Fruit fly (Drosophila melanogaster) whole organism, embryonic: ENCODE data around the gene Kdsr.
A peak's percentile ranks its signal among the peaks of the same experiment; 100 is the strongest.

ENCODE experiments used
- Aef1 ChIP-seq: fragments of 200-800 bp; sonication (Bioruptor generic); IDR thresholded peaks from 3 replicates; pipeline ENCODE4 v1.3.6; 2022; ENCODE audit warnings: missing biosample characterization, missing genetic modification characterization
- Antp ChIP-seq: fragments of 200-800 bp; sonication (Bioruptor generic); optimal IDR thresholded peaks from 3 replicates; lab custom pipeline; 2016; ENCODE audit warnings: missing biosample characterization, missing genetic modification characterization
- CG10565 ChIP-seq: fragments of 200-800 bp; sonication (Bioruptor generic); optimal IDR thresholded peaks from 3 replicates; lab custom pipeline; 2016; ENCODE audit warnings: missing biosample characterization, mild to moderate bottlenecking, missing genetic modification characterization
- CG14965 ChIP-seq: fragments of 200-800 bp; sonication (Bioruptor generic); optimal IDR thresholded peaks from 2 replicates; lab custom pipeline; 2016; ENCODE audit warnings: missing biosample characterization, missing genetic modification characterization, borderline replicate concordance
- CG15011 ChIP-seq: fragments of 200-800 bp; sonication (Bioruptor generic); optimal IDR thresholded peaks from 3 replicates; lab custom pipeline; 2018; ENCODE audit warnings: missing biosample characterization, mild to moderate bottlenecking, missing genetic modification characterization
- CG15514 ChIP-seq: fragments of 200-800 bp; sonication (Bioruptor generic); optimal IDR thresholded peaks from 3 replicates; lab custom pipeline; 2017; ENCODE audit warnings: missing biosample characterization, missing genetic modification characterization, mild to moderate bottlenecking, moderate library complexity, missing genetic modification reagents
- CG16779 ChIP-seq: fragments of 200-800 bp; sonication (Bioruptor generic); IDR thresholded peaks from 2 replicates; pipeline ENCODE4 v1.3.6; 2022; ENCODE audit warnings: missing biosample characterization, missing genetic modification characterization
- CG16813 ChIP-seq: fragments of 200-800 bp; sonication (Bioruptor generic); IDR thresholded peaks from 3 replicates; pipeline ENCODE4 v1.3.6; 2022; ENCODE audit warnings: missing biosample characterization, missing genetic modification characterization; ENCODE audit not compliant: partially characterized antibody
- CG17359 ChIP-seq: fragments of 200-800 bp; sonication (Bioruptor generic); optimal IDR thresholded peaks from 3 replicates; lab custom pipeline; 2018; ENCODE audit warnings: missing biosample characterization, mild to moderate bottlenecking, missing genetic modification characterization, moderate library complexity
- CG18599 ChIP-seq: fragments of 200-800 bp; sonication (Bioruptor generic); optimal IDR thresholded peaks from 3 replicates; lab custom pipeline; 2017; ENCODE audit warnings: missing biosample characterization, missing genetic modification characterization, mild to moderate bottlenecking, moderate library complexity, missing genetic modification reagents
- CG2678 ChIP-seq: fragments of 200-800 bp; sonication (Bioruptor generic); optimal IDR thresholded peaks from 3 replicates; lab custom pipeline; 2019; ENCODE audit warnings: missing biosample characterization, mild to moderate bottlenecking, missing genetic modification characterization, moderate library complexity
- CG31365 ChIP-seq: fragments of 200-800 bp; sonication (Bioruptor generic); optimal IDR thresholded peaks from 2 replicates; lab custom pipeline; 2018; ENCODE audit warnings: missing biosample characterization, mild to moderate bottlenecking, missing genetic modification characterization
- CG31441 ChIP-seq: fragments of 200-800 bp; sonication (Bioruptor generic); IDR thresholded peaks from 2 replicates; pipeline ENCODE4 v1.3.6; 2022; ENCODE audit warnings: missing biosample characterization, missing genetic modification characterization
- CG33213 ChIP-seq: fragments of 200-800 bp; sonication (Bioruptor generic); optimal IDR thresholded peaks from 3 replicates; lab custom pipeline; 2016; ENCODE audit warnings: missing biosample characterization, missing genetic modification characterization
- CG33557 ChIP-seq: fragments of 200-800 bp; sonication (Bioruptor generic); optimal IDR thresholded peaks from 2 replicates; lab custom pipeline; 2019; ENCODE audit warnings: missing biosample characterization, mild to moderate bottlenecking, missing genetic modification characterization, moderate library complexity
- CG7357 ChIP-seq: fragments of 200-800 bp; sonication (Bioruptor generic); IDR thresholded peaks from 3 replicates; pipeline ENCODE4 v1.3.6; 2022; ENCODE audit warnings: missing biosample characterization, missing genetic modification characterization
- CG7745 ChIP-seq: fragments of 200-800 bp; sonication (Bioruptor generic); optimal IDR thresholded peaks from 2 replicates; lab custom pipeline; 2018; ENCODE audit warnings: missing biosample characterization, mild to moderate bottlenecking, missing genetic modification characterization, moderate library complexity
- CG8359 ChIP-seq: fragments of 200-800 bp; sonication (Bioruptor generic); optimal IDR thresholded peaks from 2 replicates; lab custom pipeline; 2017; ENCODE audit warnings: missing biosample characterization, mild to moderate bottlenecking, missing genetic modification characterization, borderline replicate concordance
- CG9215 ChIP-seq: fragments of 200-800 bp; sonication (Bioruptor generic); IDR thresholded peaks from 2 replicates; pipeline ENCODE4 v1.3.6; 2022; ENCODE audit warnings: missing biosample characterization, missing genetic modification characterization
- CTCF ChIP-seq: fragments of 200-800 bp; sonication (Bioruptor generic); optimal IDR thresholded peaks from 2 replicates; lab custom pipeline; 2017; ENCODE audit warnings: missing biosample characterization, mild to moderate bottlenecking, missing genetic modification characterization, moderate library complexity
- Doc3 ChIP-seq: fragments of 200-800 bp; sonication (Bioruptor generic); IDR thresholded peaks from 3 replicates; pipeline ENCODE4 v1.3.6; 2022; ENCODE audit warnings: missing biosample characterization, missing genetic modification characterization; ENCODE audit not compliant: partially characterized antibody
- ERR ChIP-seq: fragments of 200-800 bp; sonication (Bioruptor generic); optimal IDR thresholded peaks from 2 replicates; lab custom pipeline; 2016; ENCODE audit warnings: missing biosample characterization, missing genetic modification characterization
- Elba2 ChIP-seq: fragments of 200-800 bp; sonication (Bioruptor generic); optimal IDR thresholded peaks from 3 replicates; lab custom pipeline; 2016; ENCODE audit warnings: missing biosample characterization, missing genetic modification characterization
- Opbp ChIP-seq: fragments of 200-800 bp; sonication (Bioruptor generic); IDR thresholded peaks from 3 replicates; pipeline ENCODE4 v1.3.6; 2022; ENCODE audit warnings: missing biosample characterization, missing genetic modification characterization; ENCODE audit not compliant: partially characterized antibody
- Ravus ChIP-seq: fragments of 200-800 bp; sonication (Bioruptor generic); IDR thresholded peaks from 2 replicates; pipeline ENCODE4 v1.3.6; 2022; ENCODE audit warnings: missing biosample characterization, missing genetic modification characterization
- Scr ChIP-seq: fragments of 200-800 bp; sonication (Bioruptor generic); IDR thresholded peaks from 2 replicates; pipeline ENCODE4 v1.3.6; 2022; ENCODE audit warnings: missing biosample characterization, missing genetic modification characterization; ENCODE audit not compliant: partially characterized antibody
- Spps ChIP-seq: fragments of 200-800 bp; sonication (Bioruptor generic); optimal IDR thresholded peaks from 2 replicates; lab custom pipeline; 2018; ENCODE audit warnings: missing biosample characterization, mild to moderate bottlenecking, missing genetic modification characterization
- bigmax ChIP-seq: fragments of 200-800 bp; sonication (Bioruptor generic); optimal IDR thresholded peaks from 2 replicates; lab custom pipeline; 2018; ENCODE audit warnings: missing biosample characterization, mild to moderate bottlenecking, missing genetic modification characterization
- bowl ChIP-seq: fragments of 200-800 bp; sonication (Bioruptor generic); IDR thresholded peaks from 2 replicates; pipeline ENCODE4 v1.3.6; 2022; ENCODE audit warnings: missing biosample characterization, missing genetic modification characterization
- btn ChIP-seq: fragments of 200-800 bp; sonication (Bioruptor generic); optimal IDR thresholded peaks from 2 replicates; lab custom pipeline; 2016; ENCODE audit warnings: missing biosample characterization, missing genetic modification characterization
- eve ChIP-seq, 2 experiments: fragments of >200 bp; optimal IDR thresholded peaks; 2 replicates each; lab custom pipeline; 2017; ENCODE audit warnings: missing biosample characterization in 2 of 2, missing genetic modification characterization in 2 of 2
- fru ChIP-seq: fragments of >200 bp; optimal IDR thresholded peaks from 2 replicates; lab custom pipeline; 2017
- gfzf ChIP-seq: fragments of 200-800 bp; sonication (Bioruptor generic); optimal IDR thresholded peaks from 2 replicates; lab custom pipeline; 2016; ENCODE audit warnings: missing biosample characterization, mild to moderate bottlenecking, missing genetic modification characterization, moderate library complexity
- gt ChIP-seq: fragments of 200-800 bp; sonication (Bioruptor generic); IDR thresholded peaks from 2 replicates; pipeline ENCODE4 v1.3.6; 2022; ENCODE audit warnings: missing biosample characterization, missing genetic modification characterization
- hkb ChIP-seq, 2 experiments: fragments of 200-800 bp in 1 of 2; fragments of >200 bp in 1 of 2; sonication (Bioruptor generic) in 1 of 2; IDR thresholded peaks in 1 of 2; optimal IDR thresholded peaks in 1 of 2; 2 replicates each; pipeline versions ENCODE4 v1.3.6 to Lab custom; 2017 to 2022; ENCODE audit warnings: missing biosample characterization in 1 of 2, missing genetic modification characterization in 1 of 2
- klu ChIP-seq: fragments of 200-800 bp; sonication (Bioruptor generic); IDR thresholded peaks from 2 replicates; pipeline ENCODE4 v1.3.6; 2022; ENCODE audit warnings: missing biosample characterization, missing genetic modification characterization
- knrl ChIP-seq: fragments of 200-800 bp; sonication (Bioruptor generic); IDR thresholded peaks from 3 replicates; pipeline ENCODE4 v1.3.6; 2022; ENCODE audit warnings: missing biosample characterization, missing genetic modification characterization; ENCODE audit not compliant: partially characterized antibody
- mirr ChIP-seq: fragments of 200-800 bp; sonication (Bioruptor generic); optimal IDR thresholded peaks from 3 replicates; lab custom pipeline; 2018; ENCODE audit warnings: missing biosample characterization, mild to moderate bottlenecking, missing genetic modification characterization
- onecut ChIP-seq: fragments of 200-800 bp; sonication (Bioruptor generic); IDR thresholded peaks from 2 replicates; pipeline ENCODE4 v1.3.6; 2022; ENCODE audit warnings: missing biosample characterization, missing genetic modification characterization
- otp ChIP-seq: fragments of 200-800 bp; sonication (Bioruptor generic); IDR thresholded peaks from 3 replicates; pipeline ENCODE4, ENCODE4 v1.3.6; 2022; ENCODE audit warnings: missing biosample characterization, missing genetic modification characterization
- prd ChIP-seq, 3 experiments: fragments of >200 bp in 2 of 3; fragments of 200-800 bp in 1 of 3; sonication (Bioruptor generic) in 1 of 3; optimal IDR thresholded peaks in 2 of 3; IDR thresholded peaks in 1 of 3; 2 replicates in 2 of 3; 3 replicates in 1 of 3; pipeline versions ENCODE4 v1.3.6 to Lab custom; 2017 to 2022; ENCODE audit warnings: missing biosample characterization in 1 of 3, missing genetic modification characterization in 1 of 3
- pzg ChIP-seq: fragments of 200-800 bp; sonication (Bioruptor generic); optimal IDR thresholded peaks from 3 replicates; lab custom pipeline; 2018; ENCODE audit warnings: missing biosample characterization, mild to moderate bottlenecking, missing genetic modification characterization, moderate library complexity
- scrt ChIP-seq: fragments of 200-800 bp; sonication (Bioruptor generic); optimal IDR thresholded peaks from 2 replicates; lab custom pipeline; 2018; ENCODE audit warnings: missing biosample characterization, mild to moderate bottlenecking, missing genetic modification characterization, moderate library complexity
- sna ChIP-seq: fragments of 200-800 bp; sonication (Bioruptor generic); IDR thresholded peaks from 2 replicates; pipeline ENCODE4 v1.3.6; 2022; ENCODE audit warnings: missing biosample characterization, missing genetic modification characterization; ENCODE audit not compliant: partially characterized antibody
- stc ChIP-seq: fragments of 200-800 bp; sonication (Bioruptor generic); IDR thresholded peaks from 2 replicates; pipeline ENCODE4 v1.3.6; 2022; ENCODE audit warnings: missing biosample characterization, missing genetic modification characterization
- tin ChIP-seq: fragments of 200-800 bp; sonication (Bioruptor generic); optimal IDR thresholded peaks from 3 replicates; lab custom pipeline; 2016; ENCODE audit warnings: missing biosample characterization, missing genetic modification characterization
- tll ChIP-seq, 2 experiments: fragments of 200-800 bp in 1 of 2; fragments of >200 bp in 1 of 2; sonication (Bioruptor generic) in 1 of 2; optimal IDR thresholded peaks; 2 replicates each; lab custom pipeline; 2017 to 2019; ENCODE audit warnings: missing biosample characterization in 2 of 2, missing genetic modification characterization in 2 of 2, mild to moderate bottlenecking in 1 of 2, moderate library complexity in 1 of 2
- yki ChIP-seq: fragments of >200 bp; optimal IDR thresholded peaks from 3 replicates; lab custom pipeline; 2018
- zen ChIP-seq: fragments of 200-800 bp; sonication (Bioruptor generic); optimal IDR thresholded peaks from 3 replicates; lab custom pipeline; 2018; ENCODE audit warnings: missing biosample characterization, mild to moderate bottlenecking, missing genetic modification characterization, moderate library complexity

Kdsr gene

dm6 chr3R:25258628-25259240 is 3.6 kb downstream of the Kdsr start, which contains the start of gene CG11857 (continued):
- TF ChIP-seq bowl (GFP tag; lab: Robert Waterston, UW) = peak; percentile 92
- peak; percentile 86 for TF ChIP-seq btn (GFP tag; lab: Kevin White, UChicago)
- peak; percentile 83 for TF ChIP-seq CG31365
- TF ChIP-seq gfzf = peak; percentile 44
- TF ChIP-seq bigmax (GFP tag; lab: Kevin White, UChicago) = peak; percentile 60
- peak; percentile 97 for TF ChIP-seq CG33213 (GFP tag; lab: Kevin White, UChicago)
- peak; percentile 87 for TF ChIP-seq CG8359 (GFP tag; lab: Kevin White, UChicago)
- TF ChIP-seq CG16779 (GFP tag; lab: Robert Waterston, UW) = peak; percentile 94
- peak; percentile 92 for TF ChIP-seq CG15011 (GFP tag; lab: Kevin White, UChicago)
- peak; percentile 100 for TF ChIP-seq Scr (GFP tag; lab: Robert Waterston, UW)
- no peak for TF ChIP-seq yki (lab: Kevin White, UChicago)
- TF ChIP-seq CG31441 (GFP tag; lab: Robert Waterston, UW) = peak; percentile 96
- TF ChIP-seq Opbp = peak; percentile 99
- TF ChIP-seq CG17359 (tag; lab: Kevin White, UChicago) = peak; percentile 98
- TF ChIP-seq prd (optimal IDR thresholded peaks at IDR 0.05; lab: Kevin White, UChicago) = no peak
- peak; percentile 100 for TF ChIP-seq prd (GFP tag; IDR thresholded peaks at IDR 0.05; lab: Robert Waterston, UW)
- TF ChIP-seq CTCF (GFP tag; lab: Kevin White, UChicago) = peak; percentile 59
- TF ChIP-seq eve (GFP tag; optimal IDR thresholded peaks at IDR 0.05; lab: Kevin White, UChicago) = peak in 1 of 2 experiments; percentile 54
- peak; percentile 91 for TF ChIP-seq CG10565 (GFP tag; lab: Kevin White, UChicago)
- TF ChIP-seq fru (lab: Kevin White, UChicago) = no peak
- TF ChIP-seq ERR (GFP tag; lab: Kevin White, UChicago) = peak; percentile 95
- TF ChIP-seq knrl (GFP tag; lab: Robert Waterston, UW) = peak; percentile 100
- TF ChIP-seq hkb (optimal IDR thresholded peaks at IDR 0.05; lab: Kevin White, UChicago) = no peak
- peak; percentile 98 for TF ChIP-seq hkb (GFP tag; IDR thresholded peaks at IDR 0.05; lab: Robert Waterston, UW)
- TF ChIP-seq Elba2 (GFP tag; lab: Kevin White, UChicago) = peak; percentile 90
- TF ChIP-seq CG7745 (tag; lab: Kevin White, UChicago) = peak; percentile 76
- peak; percentile 99 for TF ChIP-seq klu (GFP tag; lab: Robert Waterston, UW)
- TF ChIP-seq CG18599 (GFP tag; lab: Kevin White, UChicago) = peak; percentile 97
- peak; percentile 93 for TF ChIP-seq onecut (GFP tag; lab: Robert Waterston, UW)
- TF ChIP-seq zen = peak; percentile 99
- TF ChIP-seq mirr (GFP tag; lab: Kevin White, UChicago) = peak; percentile 95
- TF ChIP-seq CG7357 (GFP tag; lab: Robert Waterston, UW) = peak; percentile 95
- peak; percentile 99 for TF ChIP-seq tin (GFP tag; lab: Kevin White, UChicago)
- peak; percentile 100 for TF ChIP-seq CG16813 (GFP tag; lab: Robert Waterston, UW)
- TF ChIP-seq CG14965 (GFP tag; lab: Kevin White, UChicago) = peak; percentile 55
- peak; percentile 95 for TF ChIP-seq Ravus (GFP tag; lab: Robert Waterston, UW)
- TF ChIP-seq Spps (tag; lab: Kevin White, UChicago) = peak; percentile 94
- peak; percentile 99 for TF ChIP-seq CG9215 (GFP tag; lab: Robert Waterston, UW)
- TF ChIP-seq otp (GFP tag; lab: Robert Waterston, UW) = peak; percentile 97
- peak; percentile 87 for TF ChIP-seq scrt
- peak; percentile 96 for TF ChIP-seq CG33557
- TF ChIP-seq CG15514 = peak; percentile 93
- peak; percentile 97 for TF ChIP-seq Antp (GFP tag; lab: Kevin White, UChicago)
- peak; percentile 99 for TF ChIP-seq Aef1 (GFP tag; lab: Robert Waterston, UW)
- TF ChIP-seq Doc3 (GFP tag; lab: Robert Waterston, UW) = peak; percentile 100
- TF ChIP-seq sna (GFP tag; lab: Robert Waterston, UW) = peak; percentile 100
- peak; percentile 98 for TF ChIP-seq stc (GFP tag; lab: Robert Waterston, UW)
- peak; percentile 98 for TF ChIP-seq gt (GFP tag; lab: Robert Waterston, UW)
- peak; percentile 89 for TF ChIP-seq pzg (GFP tag; lab: Kevin White, UChicago)
- TF ChIP-seq CG2678 (tag; lab: Kevin White, UChicago) = peak; percentile 98
- TF ChIP-seq tll (GFP tag; optimal IDR thresholded peaks at IDR 0.05; lab: Kevin White, UChicago) = peak; percentile 45 to 68
